Worm (Caenorhabditis elegans) whole organism, L3 larva: Measurements from ENCODE around the gene twk-44.

ENCODE experiments used
- ceh-28 ChIP-seq: fragments of 150-350 bp; optimal IDR thresholded peaks from 2 replicates; lab custom pipeline; 2014; ENCODE audit warnings: missing biosample characterization, missing genetic modification reagents, missing genetic modification characterization
- nhr-12 ChIP-seq: fragments of 150-350 bp; optimal IDR thresholded peaks from 2 replicates; lab custom pipeline; 2014; ENCODE audit warnings: missing biosample characterization, missing genetic modification characterization

ce11 chrX:11627013-11627412 is at the start of gene twk-44:
- TF ChIP-seq nhr-12 (tag; lab: Kevin White, UChicago): no peak
- TF ChIP-seq ceh-28 (tag; lab: Kevin White, UChicago): no peak
